Fruit fly (Drosophila melanogaster) whole organism, embryonic: ENCODE results near the gene CG34398.

Experiments
- C15 ChIP-seq: fragments of 200-800 bp; sonication (Bioruptor generic); IDR thresholded peaks from 3 replicates; pipeline ENCODE4 v1.3.6; 2022; ENCODE audit warnings: missing biosample characterization, missing genetic modification characterization
- CG11695 ChIP-seq: fragments of 200-800 bp; sonication (Bioruptor generic); IDR thresholded peaks from 3 replicates; pipeline ENCODE4 v1.3.6; 2022; ENCODE audit warnings: missing biosample characterization, missing genetic modification characterization
- CG12219 ChIP-seq: fragments of 200-800 bp; sonication (Bioruptor generic); optimal IDR thresholded peaks from 3 replicates; lab custom pipeline; 2018; ENCODE audit warnings: missing biosample characterization, mild to moderate bottlenecking, missing genetic modification characterization
- CG12391 ChIP-seq: fragments of 200-800 bp; sonication (Bioruptor generic); optimal IDR thresholded peaks from 3 replicates; lab custom pipeline; 2018; ENCODE audit warnings: missing biosample characterization, mild to moderate bottlenecking, missing genetic modification characterization, moderate library complexity
- CG14965 ChIP-seq: fragments of 200-800 bp; sonication (Bioruptor generic); optimal IDR thresholded peaks from 2 replicates; lab custom pipeline; 2016; ENCODE audit warnings: missing biosample characterization, missing genetic modification characterization, borderline replicate concordance
- CG1529 ChIP-seq: fragments of 200-800 bp; sonication (Bioruptor generic); optimal IDR thresholded peaks from 3 replicates; lab custom pipeline; 2018; ENCODE audit warnings: missing biosample characterization, missing genetic modification characterization
- CG2678 ChIP-seq: fragments of 200-800 bp; sonication (Bioruptor generic); optimal IDR thresholded peaks from 3 replicates; lab custom pipeline; 2019; ENCODE audit warnings: missing biosample characterization, mild to moderate bottlenecking, missing genetic modification characterization, moderate library complexity
- CG30020 ChIP-seq: fragments of 200-800 bp; optimal IDR thresholded peaks from 2 replicates; lab custom pipeline; 2019; ENCODE audit warnings: missing biosample characterization, mild to moderate bottlenecking, missing genetic modification characterization, moderate library complexity
- CG31441 ChIP-seq: fragments of 200-800 bp; sonication (Bioruptor generic); IDR thresholded peaks from 2 replicates; pipeline ENCODE4 v1.3.6; 2022; ENCODE audit warnings: missing biosample characterization, missing genetic modification characterization
- CG32772 ChIP-seq: fragments of 200-800 bp; sonication (Bioruptor generic); IDR thresholded peaks from 2 replicates; pipeline ENCODE4 v1.3.6; 2022; ENCODE audit warnings: missing biosample characterization, missing genetic modification characterization
- CG33213 ChIP-seq: fragments of 200-800 bp; sonication (Bioruptor generic); optimal IDR thresholded peaks from 3 replicates; lab custom pipeline; 2016; ENCODE audit warnings: missing biosample characterization, missing genetic modification characterization
- CG33557 ChIP-seq: fragments of 200-800 bp; sonication (Bioruptor generic); optimal IDR thresholded peaks from 2 replicates; lab custom pipeline; 2019; ENCODE audit warnings: missing biosample characterization, mild to moderate bottlenecking, missing genetic modification characterization, moderate library complexity
- CG3847 ChIP-seq: fragments of 200-800 bp; sonication (Bioruptor generic); IDR thresholded peaks from 2 replicates; pipeline ENCODE4 v1.3.6; 2022; ENCODE audit warnings: missing biosample characterization, missing genetic modification characterization
- CG4360 ChIP-seq: fragments of 200-800 bp; sonication (Bioruptor generic); IDR thresholded peaks from 2 replicates; pipeline ENCODE4 v1.3.6; 2022; ENCODE audit warnings: missing biosample characterization, missing genetic modification characterization
- CG4424 ChIP-seq: fragments of 200-800 bp; sonication (Bioruptor generic); optimal IDR thresholded peaks from 3 replicates; lab custom pipeline; 2016; ENCODE audit warnings: missing biosample characterization, missing genetic modification characterization
- CG6689 ChIP-seq: fragments of 200-800 bp; sonication (Bioruptor generic); IDR thresholded peaks from 2 replicates; pipeline ENCODE4 v1.3.6; 2022; ENCODE audit warnings: missing biosample characterization, missing genetic modification characterization
- CG6765 ChIP-seq: fragments of 200-800 bp; sonication (Bioruptor generic); optimal IDR thresholded peaks from 3 replicates; lab custom pipeline; 2017; ENCODE audit warnings: missing biosample characterization, mild to moderate bottlenecking, missing genetic modification characterization
- CG6813 ChIP-seq: fragments of 200-800 bp; sonication (Bioruptor generic); optimal IDR thresholded peaks from 2 replicates; lab custom pipeline; 2017; ENCODE audit warnings: missing biosample characterization, missing genetic modification characterization, mild to moderate bottlenecking, moderate library complexity, missing genetic modification reagents
- CG6854 ChIP-seq: fragments of 200-800 bp; sonication (Bioruptor generic); optimal IDR thresholded peaks from 3 replicates; lab custom pipeline; 2017; ENCODE audit warnings: missing biosample characterization, mild to moderate bottlenecking, missing genetic modification characterization
- CG7786 ChIP-seq: fragments of 200-800 bp; sonication (Bioruptor generic); optimal IDR thresholded peaks from 2 replicates; lab custom pipeline; 2016; ENCODE audit warnings: missing biosample characterization, missing genetic modification characterization
- CG7928 ChIP-seq: fragments of 200-800 bp; sonication (Bioruptor generic); optimal IDR thresholded peaks from 2 replicates; lab custom pipeline; 2017; ENCODE audit warnings: missing biosample characterization, mild to moderate bottlenecking, missing genetic modification characterization
- CG8089 ChIP-seq: fragments of 200-800 bp; sonication (Bioruptor generic); optimal IDR thresholded peaks from 3 replicates; lab custom pipeline; 2016; ENCODE audit warnings: missing biosample characterization, missing genetic modification characterization
- CG9437 ChIP-seq: fragments of 200-800 bp; sonication (Bioruptor generic); optimal IDR thresholded peaks from 2 replicates; lab custom pipeline; 2018; ENCODE audit warnings: missing biosample characterization, mild to moderate bottlenecking, missing genetic modification characterization
- Camta ChIP-seq: fragments of 200-800 bp; sonication (Bioruptor generic); optimal IDR thresholded peaks from 2 replicates; lab custom pipeline; 2016; ENCODE audit warnings: missing biosample characterization, missing genetic modification characterization
- Dip2 ChIP-seq: fragments of 200-800 bp; sonication (Bioruptor generic); IDR thresholded peaks from 2 replicates; pipeline ENCODE4 v1.3.6; 2022; ENCODE audit warnings: missing biosample characterization, missing genetic modification characterization
- Doc2 ChIP-seq: fragments of 200-800 bp; sonication (Bioruptor generic); IDR thresholded peaks from 2 replicates; pipeline ENCODE4 v1.3.6; 2022; ENCODE audit warnings: missing biosample characterization, missing genetic modification characterization
- HLH3B ChIP-seq: fragments of 200-800 bp; sonication (Bioruptor generic); IDR thresholded peaks from 2 replicates; pipeline ENCODE4 v1.3.6; 2022; ENCODE audit warnings: missing biosample characterization, missing genetic modification characterization
- MESR4 ChIP-seq: fragments of 200-800 bp; sonication (Bioruptor generic); optimal IDR thresholded peaks from 2 replicates; lab custom pipeline; 2018; ENCODE audit warnings: missing biosample characterization, mild to moderate bottlenecking, missing genetic modification characterization, moderate library complexity
- Poxn ChIP-seq: fragments of 200-800 bp; sonication (Bioruptor generic); IDR thresholded peaks from 2 replicates; pipeline ENCODE4 v1.3.6; 2022; ENCODE audit warnings: missing biosample characterization, missing genetic modification characterization
- Ravus ChIP-seq: fragments of 200-800 bp; sonication (Bioruptor generic); IDR thresholded peaks from 2 replicates; pipeline ENCODE4 v1.3.6; 2022; ENCODE audit warnings: missing biosample characterization, missing genetic modification characterization
- Rfx ChIP-seq: fragments of 200-800 bp; sonication (Bioruptor generic); IDR thresholded peaks from 2 replicates; pipeline ENCODE4 v1.3.6; 2022; ENCODE audit warnings: missing biosample characterization, missing genetic modification characterization
- Sox100B ChIP-seq: fragments of 200-800 bp; sonication (Bioruptor generic); optimal IDR thresholded peaks from 3 replicates; lab custom pipeline; 2018; ENCODE audit warnings: missing biosample characterization, mild to moderate bottlenecking, missing genetic modification characterization
- Spps ChIP-seq: fragments of 200-800 bp; sonication (Bioruptor generic); optimal IDR thresholded peaks from 2 replicates; lab custom pipeline; 2018; ENCODE audit warnings: missing biosample characterization, mild to moderate bottlenecking, missing genetic modification characterization
- ap ChIP-seq: fragments of 200-800 bp; sonication (Bioruptor generic); IDR thresholded peaks from 2 replicates; pipeline ENCODE4 v1.3.6; 2022; ENCODE audit warnings: missing biosample characterization, missing genetic modification characterization
- bab2 ChIP-seq: fragments of 200-800 bp; sonication (Bioruptor generic); optimal IDR thresholded peaks from 2 replicates; lab custom pipeline; 2016; ENCODE audit warnings: missing biosample characterization, missing genetic modification characterization
- crp ChIP-seq, 2 experiments: fragments of 200-800 bp; sonication (Bioruptor generic); optimal IDR thresholded peaks; 2 replicates in 1 of 2; 3 replicates in 1 of 2; lab custom pipeline; 2017; ENCODE audit warnings: missing biosample characterization in 2 of 2, missing genetic modification characterization in 2 of 2, mild to moderate bottlenecking in 1 of 2, moderate library complexity in 1 of 2
- disco-r ChIP-seq: fragments of 200-800 bp; sonication (Bioruptor generic); optimal IDR thresholded peaks from 2 replicates; lab custom pipeline; 2016; ENCODE audit warnings: missing biosample characterization, missing genetic modification characterization
- eve ChIP-seq, 2 experiments: fragments of >200 bp; optimal IDR thresholded peaks; 2 replicates each; lab custom pipeline; 2017; ENCODE audit warnings: missing biosample characterization in 2 of 2, missing genetic modification characterization in 2 of 2
- ewg ChIP-seq: fragments of 200-800 bp; sonication (Bioruptor generic); optimal IDR thresholded peaks from 3 replicates; lab custom pipeline; 2017; ENCODE audit warnings: mild to moderate bottlenecking, missing biosample characterization, missing genetic modification reagents, missing genetic modification characterization
- fd102C ChIP-seq: fragments of 200-800 bp; sonication (Bioruptor generic); optimal IDR thresholded peaks from 2 replicates; lab custom pipeline; 2018; ENCODE audit warnings: missing biosample characterization, mild to moderate bottlenecking, missing genetic modification characterization, moderate library complexity
- fu2 ChIP-seq: fragments of 200-800 bp; sonication (Bioruptor generic); optimal IDR thresholded peaks from 2 replicates; lab custom pipeline; 2016; ENCODE audit warnings: missing biosample characterization, missing genetic modification characterization
- her ChIP-seq: fragments of 200-800 bp; sonication (Bioruptor generic); optimal IDR thresholded peaks from 2 replicates; lab custom pipeline; 2016; ENCODE audit warnings: missing biosample characterization, missing genetic modification characterization
- hkb ChIP-seq, 2 experiments: fragments of 200-800 bp in 1 of 2; fragments of >200 bp in 1 of 2; sonication (Bioruptor generic) in 1 of 2; IDR thresholded peaks in 1 of 2; optimal IDR thresholded peaks in 1 of 2; 2 replicates each; pipeline versions ENCODE4 v1.3.6 to Lab custom; 2017 to 2022; ENCODE audit warnings: missing biosample characterization in 1 of 2, missing genetic modification characterization in 1 of 2
- inv ChIP-seq: fragments of 200-800 bp; sonication (Bioruptor generic); IDR thresholded peaks from 2 replicates; pipeline ENCODE4 v1.3.6; 2022; ENCODE audit warnings: missing biosample characterization, missing genetic modification characterization; ENCODE audit not compliant: partially characterized antibody
- kay ChIP-seq: fragments of 200-800 bp; sonication (Bioruptor generic); optimal IDR thresholded peaks from 2 replicates; lab custom pipeline; 2016; ENCODE audit warnings: missing biosample characterization, missing genetic modification characterization
- oc ChIP-seq: fragments of 200-800 bp; sonication (Bioruptor generic); optimal IDR thresholded peaks from 2 replicates; lab custom pipeline; 2018; ENCODE audit warnings: missing biosample characterization, mild to moderate bottlenecking, missing genetic modification characterization, moderate library complexity
- org-1 ChIP-seq: fragments of 200-800 bp; sonication (Bioruptor generic); optimal IDR thresholded peaks from 2 replicates; lab custom pipeline; 2017; ENCODE audit warnings: missing biosample characterization, missing genetic modification characterization
- pho ChIP-seq: fragments of 200-800 bp; sonication (Bioruptor generic); optimal IDR thresholded peaks from 2 replicates; lab custom pipeline; 2016; ENCODE audit warnings: missing biosample characterization, missing genetic modification characterization
- trh ChIP-seq: fragments of 200-800 bp; sonication (Bioruptor generic); optimal IDR thresholded peaks from 2 replicates; lab custom pipeline; 2016; ENCODE audit warnings: missing biosample characterization, missing genetic modification characterization
- twi ChIP-seq: fragments of 200-800 bp; optimal IDR thresholded peaks from 2 replicates; lab custom pipeline; 2019; ENCODE audit warnings: missing biosample characterization, mild to moderate bottlenecking, missing genetic modification characterization, moderate library complexity
- zfh1 ChIP-seq: fragments of 200-800 bp; sonication (Bioruptor generic); IDR thresholded peaks from 3 replicates; pipeline ENCODE4 v1.3.6; 2022; ENCODE audit warnings: missing biosample characterization, missing genetic modification characterization

Gene CG34398

dm6 chr2L:8937003-8937402 is 38.4 kb downstream of the CG34398 start, which contains the start of gene Tsp29Fb (continued):
- TF ChIP-seq Rfx (GFP tag; lab: Robert Waterston, UW) (peak; percentile 78), bab2 (GFP tag; lab: Kevin White, UChicago) (peak; percentile 65), disco-r (GFP tag; lab: Kevin White, UChicago) (peak; percentile 7), Camta (GFP tag; lab: Kevin White, UChicago) (no peak), CG7928 (GFP tag; lab: Kevin White, UChicago) (peak; percentile 15), ap (GFP tag; lab: Robert Waterston, UW) (peak; percentile 35; the same call in 1 of the 2 replicates), C15 (0 out of 3 replicates have a peak, but pooled peaks have one; percentile 50), CG4360 (GFP tag; lab: Robert Waterston, UW) (no peak), CG6813 (GFP tag; lab: Kevin White, UChicago) (peak; percentile 54), Spps (no peak), Poxn (no peak), CG12391 (tag; lab: Kevin White, UChicago) (peak; percentile 80), CG8089 (GFP tag; lab: Kevin White, UChicago) (peak; percentile 4), CG4424 (GFP tag; lab: Kevin White, UChicago) (peak; percentile 54), ewg (GFP tag; lab: Kevin White, UChicago) (peak; percentile 37), CG9437 (peak; percentile 64), trh (GFP tag; lab: Kevin White, UChicago) (peak; percentile 53), Ravus (GFP tag; lab: Robert Waterston, UW) (no peak), CG12219 (GFP tag; lab: Kevin White, UChicago) (peak; percentile 60), CG11695 (GFP tag; lab: Robert Waterston, UW) (peak; percentile 68; the same call in 1 of the 3 replicates), CG14965 (GFP tag; lab: Kevin White, UChicago) (no peak), Dip2 (GFP tag; lab: Robert Waterston, UW) (no peak), her (GFP tag; lab: Kevin White, UChicago) (peak; percentile 39), CG6689 (GFP tag; lab: Robert Waterston, UW) (peak; percentile 60), twi (tag; lab: Kevin White, UChicago) (no peak), CG6854 (GFP tag; lab: Kevin White, UChicago) (peak; percentile 49), hkb (optimal IDR thresholded peaks at IDR 0.05; lab: Kevin White, UChicago) (no peak), hkb (GFP tag; IDR thresholded peaks at IDR 0.05; lab: Robert Waterston, UW) (peak; percentile 83), org-1 (GFP tag; lab: Kevin White, UChicago) (peak; percentile 71), Sox100B (GFP tag; lab: Kevin White, UChicago) (peak; percentile 77), CG31441 (GFP tag; lab: Robert Waterston, UW) (peak; percentile 75), fu2 (peak; percentile 57), fd102C (no peak), CG6765 (GFP tag; lab: Kevin White, UChicago) (peak; percentile 79), CG7786 (GFP tag; lab: Kevin White, UChicago) (peak; percentile 71), CG32772 (GFP tag; lab: Robert Waterston, UW) (peak; percentile 60), kay (no peak), MESR4 (no peak), CG33557 (GFP tag; lab: Kevin White, UChicago) (no peak), CG1529 (GFP tag; lab: Kevin White, UChicago) (peak; percentile 39), HLH3B (GFP tag; lab: Robert Waterston, UW) (peak; percentile 66; the same call in 1 of the 2 replicates), eve (GFP tag; optimal IDR thresholded peaks at IDR 0.05; lab: Kevin White, UChicago) (no peak), Doc2 (GFP tag; lab: Robert Waterston, UW) (no peak), CG3847 (peak; percentile 67), CG33213 (GFP tag; lab: Kevin White, UChicago) (no peak), inv (no peak), oc (tag; lab: Kevin White, UChicago) (peak; percentile 38), zfh1 (no peak), pho (GFP tag; lab: Kevin White, UChicago) (peak; percentile 60), CG30020 (tag; lab: Kevin White, UChicago) (no peak), crp (GFP tag; optimal IDR thresholded peaks at IDR 0.05; lab: Kevin White, UChicago) (peak in 1 of 2 experiments; percentile 17), CG2678 (tag; lab: Kevin White, UChicago) (peak; percentile 92)
